Worm (Caenorhabditis elegans): ENCODE results near the gene W09H1.3.

Gene W09H1.3

DNA sequence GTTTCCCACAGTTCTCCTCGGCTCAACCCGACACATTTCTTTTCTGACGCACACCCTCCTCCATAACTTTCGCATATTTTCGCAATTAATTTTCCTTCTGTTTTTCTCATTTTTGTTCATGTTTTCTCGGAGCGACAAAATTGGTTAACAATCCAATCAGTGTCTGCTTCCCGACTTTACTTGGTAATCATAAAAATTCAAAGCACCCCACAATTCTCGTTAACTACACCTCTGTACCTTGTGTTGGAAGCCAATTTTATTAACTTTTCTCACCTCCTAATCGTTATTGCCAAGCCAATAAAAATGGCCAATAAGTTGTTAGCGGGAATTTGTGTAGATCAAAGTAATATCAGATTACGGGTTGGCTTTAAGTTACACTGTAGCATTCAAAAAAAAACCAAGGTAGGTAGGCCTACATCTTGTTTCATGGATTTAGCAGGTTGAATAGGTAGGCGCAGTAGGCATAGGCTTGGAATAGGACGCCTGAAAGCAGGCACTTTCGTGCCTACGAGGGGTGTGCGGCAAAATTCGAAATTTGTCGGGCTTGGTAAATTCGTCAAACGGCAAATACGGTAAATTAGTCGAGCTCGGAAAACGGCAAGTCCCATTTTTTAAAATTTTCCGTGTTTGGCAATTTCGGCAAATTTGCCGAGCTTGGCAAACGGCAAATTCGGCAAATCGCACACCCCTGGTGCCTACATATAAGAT is 46.4 kb downstream of the W09H1.3 start:
- TF ChIP-seq ceh-83 (GFP tag; optimal IDR thresholded peaks at IDR 0.05) (no peak), ham-2 (GFP tag; optimal IDR thresholded peaks at IDR 0.05) (no peak), drap-1 (GFP tag; optimal IDR thresholded peaks at IDR 0.05) (no peak), lin-32 (GFP tag; optimal IDR thresholded peaks at IDR 0.05) (no peak), sptf-1 (tag; optimal IDR thresholded peaks at IDR 0.05) (no peak), unc-39 (tag; optimal IDR thresholded peaks at IDR 0.05) (no peak), nhr-237 (tag; optimal IDR thresholded peaks at IDR 0.05) (no peak), bed-3 (GFP tag; optimal IDR thresholded peaks at IDR 0.05) (no peak), lsy-2 (tag; optimal IDR thresholded peaks at IDR 0.05) (no peak), ztf-11 (tag; optimal IDR thresholded peaks at IDR 0.05) (no peak), ces-1 (GFP tag; optimal IDR thresholded peaks at IDR 0.05) (no peak), hlh-1 (tag; optimal IDR thresholded peaks at IDR 0.05) (no peak), lin-13 (tag; optimal IDR thresholded peaks at IDR 0.05) (no peak), cnd-1 (tag; optimal IDR thresholded peaks at IDR 0.05) (no peak), zip-8 (tag; optimal IDR thresholded peaks at IDR 0.05) (no peak), pha-4 (tag; optimal IDR thresholded peaks at IDR 0.05) (no peak)

DNA sequence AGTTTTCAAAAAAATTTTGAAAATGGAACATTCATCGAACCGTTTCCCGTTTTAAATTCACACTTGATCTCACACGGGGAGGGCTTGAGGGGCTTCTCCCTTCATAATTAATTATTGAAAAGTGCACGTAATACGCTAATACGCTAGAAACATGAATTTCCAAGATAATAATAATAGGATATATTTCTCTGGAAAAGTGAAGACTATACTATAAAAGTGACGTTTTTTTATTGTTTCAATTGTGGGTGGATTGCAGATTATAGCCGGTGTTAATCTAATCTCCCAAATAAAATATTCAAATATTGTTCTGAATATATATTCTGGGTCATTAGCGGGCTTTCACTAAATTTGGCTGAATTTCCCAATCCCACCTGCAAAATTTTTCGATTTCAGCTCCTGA is 49.5 kb downstream of the W09H1.3 start:
- TF ChIP-seq nhr-237 (tag; optimal IDR thresholded peaks at IDR 0.05) = no peak
- no peak for TF ChIP-seq pha-4 (tag; optimal IDR thresholded peaks at IDR 0.05)
- no peak for TF ChIP-seq ztf-11 (tag; optimal IDR thresholded peaks at IDR 0.05)
- no peak for TF ChIP-seq cnd-1 (tag; optimal IDR thresholded peaks at IDR 0.05)
- no peak for TF ChIP-seq sptf-1 (tag; optimal IDR thresholded peaks at IDR 0.05)
- TF ChIP-seq ceh-39 (tag; optimal IDR thresholded peaks at IDR 0.05) = no peak
- no peak for TF ChIP-seq lin-32 (GFP tag; optimal IDR thresholded peaks at IDR 0.05)
- no peak for TF ChIP-seq mls-2 (tag; optimal IDR thresholded peaks at IDR 0.05)
- no peak for TF ChIP-seq nhr-2 (tag; optimal IDR thresholded peaks at IDR 0.05)
- no peak for TF ChIP-seq elt-3 (tag; optimal IDR thresholded peaks at IDR 0.05)
- TF ChIP-seq hlh-1 (tag; optimal IDR thresholded peaks at IDR 0.05) = no peak
- TF ChIP-seq snpc-4 (tag; optimal IDR thresholded peaks at IDR 0.05) = no peak
- TF ChIP-seq flh-1 (GFP tag; optimal IDR thresholded peaks at IDR 0.05) = no peak
- no peak for TF ChIP-seq nhr-12 (tag; optimal IDR thresholded peaks at IDR 0.05)
